Fruit fly (Drosophila melanogaster) whole organism, embryonic: ENCODE measurements around the gene CG11378.

ENCODE experiments used
- Abd-B ChIP-seq: fragments of 200-800 bp; sonication (Bioruptor generic); optimal IDR thresholded peaks from 2 replicates; lab custom pipeline; 2018; ENCODE audit warnings: missing biosample characterization, mild to moderate bottlenecking, missing genetic modification characterization, moderate library complexity
- CG11085 ChIP-seq: fragments of 200-800 bp; sonication (Bioruptor generic); IDR thresholded peaks from 2 replicates; pipeline ENCODE4 v1.3.6; 2022; ENCODE audit warnings: missing biosample characterization, missing genetic modification characterization
- CG11247 ChIP-seq: fragments of 200-800 bp; sonication (Bioruptor generic); IDR thresholded peaks from 2 replicates; pipeline ENCODE4 v1.3.6; 2022; ENCODE audit warnings: missing biosample characterization, missing genetic modification characterization
- CG11723 ChIP-seq: fragments of 200-800 bp; sonication (Bioruptor generic); optimal IDR thresholded peaks from 2 replicates; lab custom pipeline; 2017; ENCODE audit warnings: missing biosample characterization, mild to moderate bottlenecking, missing genetic modification characterization
- CG6654 ChIP-seq: fragments of 200-800 bp; sonication (Bioruptor generic); optimal IDR thresholded peaks from 2 replicates; lab custom pipeline; 2017; ENCODE audit warnings: missing biosample characterization, mild to moderate bottlenecking, missing genetic modification characterization
- Dek ChIP-seq: fragments of 200-800 bp; sonication (Bioruptor generic); optimal IDR thresholded peaks from 3 replicates; lab custom pipeline; 2019; ENCODE audit warnings: missing biosample characterization, mild to moderate bottlenecking, missing genetic modification characterization, moderate library complexity
- NK7.1 ChIP-seq: fragments of 200-800 bp; sonication (Bioruptor generic); optimal IDR thresholded peaks from 3 replicates; lab custom pipeline; 2016; ENCODE audit warnings: missing biosample characterization, missing genetic modification characterization
- Nf-YB ChIP-seq: fragments of 200-800 bp; sonication (Bioruptor generic); optimal IDR thresholded peaks from 3 replicates; lab custom pipeline; 2019; ENCODE audit warnings: missing biosample characterization, mild to moderate bottlenecking, missing genetic modification characterization, moderate library complexity
- ap ChIP-seq: fragments of 200-800 bp; sonication (Bioruptor generic); IDR thresholded peaks from 2 replicates; pipeline ENCODE4 v1.3.6; 2022; ENCODE audit warnings: missing biosample characterization, missing genetic modification characterization
- ham ChIP-seq: fragments of 200-800 bp; sonication (Bioruptor generic); IDR thresholded peaks from 2 replicates; pipeline ENCODE4 v1.3.6; 2022; ENCODE audit warnings: missing biosample characterization, missing genetic modification characterization
- jigr1 ChIP-seq: fragments of 200-800 bp; sonication (Bioruptor generic); IDR thresholded peaks from 3 replicates; pipeline ENCODE4 v1.3.6; 2022; ENCODE audit warnings: missing biosample characterization, missing genetic modification characterization
- schlank ChIP-seq: fragments of 200-800 bp; sonication (Bioruptor generic); optimal IDR thresholded peaks from 2 replicates; lab custom pipeline; 2018; ENCODE audit warnings: missing biosample characterization, mild to moderate bottlenecking, missing genetic modification characterization
- seq ChIP-seq: fragments of 200-800 bp; sonication (Bioruptor generic); IDR thresholded peaks from 2 replicates; pipeline ENCODE4 v1.3.6; 2022; ENCODE audit warnings: missing biosample characterization, missing genetic modification characterization
- sna ChIP-seq: fragments of 200-800 bp; sonication (Bioruptor generic); IDR thresholded peaks from 2 replicates; pipeline ENCODE4 v1.3.6; 2022; ENCODE audit warnings: missing biosample characterization, missing genetic modification characterization; ENCODE audit not compliant: partially characterized antibody

- no peak for TF ChIP-seq sna
- no peak for TF ChIP-seq schlank (tag; lab: Kevin White, UChicago)
- TF ChIP-seq CG11085 (GFP tag; lab: Robert Waterston, UW): no peak
- no peak for TF ChIP-seq CG11723 (GFP tag; lab: Kevin White, UChicago)
- no peak for TF ChIP-seq seq (GFP tag; lab: Robert Waterston, UW)
- TF ChIP-seq ham (GFP tag; lab: Robert Waterston, UW): no peak
- no peak for TF ChIP-seq jigr1 (GFP tag; lab: Robert Waterston, UW)
- no peak for TF ChIP-seq ap (GFP tag; lab: Robert Waterston, UW)
- no peak for TF ChIP-seq CG6654
- no peak for TF ChIP-seq CG11247
- TF ChIP-seq Nf-YB (GFP tag; lab: Kevin White, UChicago): no peak
- no peak for TF ChIP-seq NK7.1
- TF ChIP-seq Abd-B (GFP tag; lab: Kevin White, UChicago): no peak
- TF ChIP-seq Dek (tag; lab: Kevin White, UChicago): no peak
Measured at dm6 chrX:1184478-1184877, 13.8 kb downstream of the CG11378 start, which contains the start of gene CG14626.
